Fruit fly (Drosophila melanogaster) whole organism, wandering third instar larva: ENCODE measurements around the gene kst.

Experiments
- Abd-B ChIP-seq: fragments of >200 bp; optimal IDR thresholded peaks from 2 replicates; lab custom pipeline; 2017; ENCODE audit warnings: missing biosample characterization, missing genetic modification characterization
- CG32264 ChIP-seq: fragments of 200-800 bp; sonication (Bioruptor generic); optimal IDR thresholded peaks from 2 replicates; lab custom pipeline; 2016; ENCODE audit warnings: missing biosample characterization, missing genetic modification characterization
- CG9705 ChIP-seq: fragments of 200-800 bp; sonication (Bioruptor generic); optimal IDR thresholded peaks from 2 replicates; lab custom pipeline; 2018; ENCODE audit warnings: missing biosample characterization, mild to moderate bottlenecking, missing genetic modification characterization
- CrebA ChIP-seq: fragments of 200-800 bp; sonication (Bioruptor generic); optimal IDR thresholded peaks from 2 replicates; lab custom pipeline; 2016; ENCODE audit warnings: missing biosample characterization, mild to moderate bottlenecking, missing genetic modification characterization, borderline replicate concordance
- Dfd ChIP-seq: fragments of >200 bp; optimal IDR thresholded peaks from 2 replicates; lab custom pipeline; 2017; ENCODE audit warnings: missing biosample characterization, missing genetic modification characterization
- Dif ChIP-seq: fragments of 200-275, 200-300 bp; sonication (Bioruptor generic); optimal IDR thresholded peaks from 2 replicates; lab custom pipeline; 2018; ENCODE audit warnings: missing biosample characterization, missing genetic modification characterization; ENCODE audit not compliant: partially characterized antibody
- GATAd ChIP-seq: sonication (Bioruptor generic); optimal IDR thresholded peaks from 2 replicates; lab custom pipeline; 2016; ENCODE audit warnings: missing biosample characterization, missing genetic modification characterization
- HLH106 ChIP-seq: fragments of 200-800 bp; optimal IDR thresholded peaks from 3 replicates; lab custom pipeline; 2019; ENCODE audit warnings: missing biosample characterization, mild to moderate bottlenecking, missing genetic modification characterization, moderate library complexity
- Hnf4 ChIP-seq: fragments of 200-800 bp; sonication (Bioruptor generic); optimal IDR thresholded peaks from 2 replicates; lab custom pipeline; 2016; ENCODE audit warnings: missing biosample characterization, mild to moderate bottlenecking, missing genetic modification characterization
- Hr78 ChIP-seq: fragments of >200 bp; optimal IDR thresholded peaks from 2 replicates; lab custom pipeline; 2017; ENCODE audit warnings: missing biosample characterization, missing genetic modification characterization
- Hr83 ChIP-seq: fragments of 200-300 bp; sonication (Bioruptor generic); optimal IDR thresholded peaks from 2 replicates; lab custom pipeline; 2016; ENCODE audit warnings: missing biosample characterization, mild to moderate bottlenecking, missing genetic modification characterization, moderate library complexity; ENCODE audit not compliant: poor library complexity, severe bottlenecking
- Jra ChIP-seq: sonication (Bioruptor generic); optimal IDR thresholded peaks from 2 replicates; lab custom pipeline; 2016; ENCODE audit warnings: missing biosample characterization, missing genetic modification characterization
- Mio ChIP-seq: sonication (Bioruptor generic); optimal IDR thresholded peaks from 2 replicates; lab custom pipeline; 2016; ENCODE audit warnings: missing biosample characterization, missing genetic modification characterization
- Myc ChIP-seq: fragments of >200 bp; optimal IDR thresholded peaks from 2 replicates; lab custom pipeline; 2017
- N ChIP-seq: fragments of >200 bp; optimal IDR thresholded peaks from 2 replicates; lab custom pipeline; 2018; ENCODE audit warnings: missing biosample characterization, missing external identifiers, missing genetic modification characterization
- OdsH ChIP-seq: fragments of 200-800 bp; sonication (Bioruptor generic); optimal IDR thresholded peaks from 2 replicates; lab custom pipeline; 2016; ENCODE audit warnings: missing biosample characterization, mild to moderate bottlenecking, missing genetic modification characterization
- Rel ChIP-seq, 2 experiments: fragments of 200-800 bp; sonication (Bioruptor generic) in 1 of 2; optimal IDR thresholded peaks; 2 replicates in 1 of 2; 3 replicates in 1 of 2; lab custom pipeline; 2016 to 2019; ENCODE audit warnings: mild to moderate bottlenecking in 2 of 2, missing biosample characterization in 2 of 2, missing genetic modification characterization in 2 of 2, moderate library complexity in 1 of 2
- Sp1 ChIP-seq: fragments of 200-800 bp; sonication (Bioruptor generic); optimal IDR thresholded peaks from 3 replicates; lab custom pipeline; 2019; ENCODE audit warnings: missing biosample characterization, mild to moderate bottlenecking, missing genetic modification characterization, moderate library complexity
- Vsx2 ChIP-seq: fragments of 200-300, 225-300 bp; sonication (Bioruptor generic); optimal IDR thresholded peaks from 2 replicates; lab custom pipeline; 2018; ENCODE audit warnings: missing biosample characterization, missing genetic modification characterization; ENCODE audit not compliant: partially characterized antibody
- br ChIP-seq: fragments of 200-800 bp; sonication (Bioruptor generic); optimal IDR thresholded peaks from 2 replicates; lab custom pipeline; 2016; ENCODE audit warnings: missing biosample characterization, missing genetic modification characterization
- brk ChIP-seq: fragments of 200-800 bp; sonication (Bioruptor generic); optimal IDR thresholded peaks from 2 replicates; lab custom pipeline; 2016; ENCODE audit warnings: missing biosample characterization, mild to moderate bottlenecking, missing genetic modification characterization
- dl ChIP-seq, 2 experiments: fragments of 175-275, 200-275 bp in 1 of 2; fragments of 200-275 bp in 1 of 2; sonication (Bioruptor generic); optimal IDR thresholded peaks; lab custom pipeline; 2018; ENCODE audit warnings: mild to moderate bottlenecking in 2 of 2, missing biosample characterization in 2 of 2, missing genetic modification characterization in 2 of 2, moderate library complexity in 2 of 2; ENCODE audit not compliant: partially characterized antibody in 2 of 2, insufficient read depth in 1 of 2
- dmrt93B ChIP-seq: fragments of 200-800 bp; sonication (Bioruptor generic); optimal IDR thresholded peaks from 2 replicates; lab custom pipeline; 2018; ENCODE audit warnings: missing biosample characterization, mild to moderate bottlenecking, missing genetic modification characterization
- dsf ChIP-seq: sonication (Bioruptor generic); optimal IDR thresholded peaks from 2 replicates; lab custom pipeline; 2016; ENCODE audit warnings: missing biosample characterization, missing genetic modification characterization, borderline replicate concordance
- ey ChIP-seq: fragments of 200-800 bp; sonication (Bioruptor generic); optimal IDR thresholded peaks from 2 replicates; lab custom pipeline; 2016; ENCODE audit warnings: missing biosample characterization, missing genetic modification characterization
- foxo ChIP-seq, 2 experiments: fragments of 200-800 bp; sonication (Bioruptor generic); optimal IDR thresholded peaks; 2 replicates in 1 of 2; 3 replicates in 1 of 2; lab custom pipeline; 2016 to 2017; ENCODE audit warnings: missing biosample characterization in 2 of 2, missing genetic modification characterization in 2 of 2
- fru ChIP-seq: fragments of 200-800 bp; sonication (Bioruptor generic); optimal IDR thresholded peaks from 3 replicates; lab custom pipeline; 2016; ENCODE audit warnings: missing biosample characterization, mild to moderate bottlenecking, missing genetic modification characterization
- h ChIP-seq: fragments of 200-800 bp; sonication (Bioruptor generic); optimal IDR thresholded peaks from 3 replicates; lab custom pipeline; 2016; ENCODE audit warnings: missing biosample characterization, mild to moderate bottlenecking, missing genetic modification characterization
- jim ChIP-seq: fragments of 175-275, 200-325 bp; sonication (Bioruptor generic); optimal IDR thresholded peaks from 2 replicates; lab custom pipeline; 2016; ENCODE audit warnings: missing biosample characterization, mild to moderate bottlenecking, missing genetic modification characterization
- lola ChIP-seq: fragments of >200 bp; optimal IDR thresholded peaks from 2 replicates; lab custom pipeline; 2017; ENCODE audit warnings: missing biosample characterization, missing genetic modification characterization
- pan ChIP-seq: fragments of >200 bp; optimal IDR thresholded peaks from 2 replicates; lab custom pipeline; 2017
- psq ChIP-seq: fragments of 200-800 bp; sonication (Bioruptor generic); optimal IDR thresholded peaks from 3 replicates; lab custom pipeline; 2017; ENCODE audit warnings: missing biosample characterization, mild to moderate bottlenecking, missing genetic modification characterization, moderate library complexity
- rgr ChIP-seq: fragments of 200-800 bp; sonication (Bioruptor generic); optimal IDR thresholded peaks from 3 replicates; lab custom pipeline; 2016; ENCODE audit warnings: missing biosample characterization, mild to moderate bottlenecking, missing genetic modification characterization
- sage ChIP-seq: fragments of 200-800 bp; sonication (Bioruptor generic); optimal IDR thresholded peaks from 2 replicates; lab custom pipeline; 2016; ENCODE audit warnings: missing biosample characterization, mild to moderate bottlenecking, missing genetic modification characterization
- sv ChIP-seq: fragments of 200-800 bp; sonication (Bioruptor generic); optimal IDR thresholded peaks from 3 replicates; lab custom pipeline; 2016; ENCODE audit warnings: missing biosample characterization, missing genetic modification characterization
- tai ChIP-seq: sonication (Bioruptor generic); optimal IDR thresholded peaks from 2 replicates; lab custom pipeline; 2016; ENCODE audit warnings: missing biosample characterization, missing genetic modification characterization
- usp ChIP-seq: fragments of >200 bp; optimal IDR thresholded peaks from 2 replicates; lab custom pipeline; 2017; ENCODE audit warnings: missing biosample characterization, missing genetic modification characterization
- woc ChIP-seq: sonication (Bioruptor generic); optimal IDR thresholded peaks from 2 replicates; lab custom pipeline; 2016; ENCODE audit warnings: missing biosample characterization, mild to moderate bottlenecking, missing genetic modification characterization

Gene kst

dm6 chr3L:3393951-3394834 is 57.5 kb downstream of the kst start (continued):
- TF ChIP-seq Mio (GFP tag; lab: Kevin White, UChicago) = no peak

dm6 chr3L:3394854-3395723 is 58.4 kb downstream of the kst start:
- TF ChIP-seq Hr83 (GFP tag; lab: Kevin White, UChicago) = peak; percentile 84
- TF ChIP-seq jim (GFP tag; lab: Kevin White, UChicago) = no peak
- TF ChIP-seq Vsx2 (GFP tag; lab: Kevin White, UChicago) = no peak
- TF ChIP-seq Dfd = peak; percentile 79
- TF ChIP-seq usp (GFP tag; lab: Kevin White, UChicago) = no peak
- peak; percentile 54 for TF ChIP-seq Mio (GFP tag; lab: Kevin White, UChicago)
- peak; percentile 78 for TF ChIP-seq Rel (GFP tag; optimal IDR thresholded peaks at IDR 0.05; lab: Kevin White, UChicago)
- TF ChIP-seq Rel (tag; optimal IDR thresholded peaks at IDR 0.05; lab: Kevin White, UChicago) = peak; percentile 47
- peak; percentile 69 for TF ChIP-seq pan
- no peak for TF ChIP-seq Myc
- TF ChIP-seq CG32264 (GFP tag; lab: Kevin White, UChicago) = peak; percentile 80
- peak; percentile 51 for TF ChIP-seq Jra (GFP tag; lab: Kevin White, UChicago)
- TF ChIP-seq foxo (GFP tag; optimal IDR thresholded peaks at IDR 0.05; lab: Kevin White, UChicago) = peak in 1 of 2 experiments; percentile 92
- TF ChIP-seq fru (GFP tag; lab: Kevin White, UChicago) = peak; percentile 89
- TF ChIP-seq ey (GFP tag; lab: Kevin White, UChicago) = peak; percentile 98
- TF ChIP-seq brk = peak; percentile 89
- TF ChIP-seq N (GFP tag; lab: Kevin White, UChicago) = no peak
- TF ChIP-seq tai (GFP tag; lab: Kevin White, UChicago) = peak; percentile 92
- TF ChIP-seq Abd-B (GFP tag; lab: Kevin White, UChicago) = no peak
- peak; percentile 96 for TF ChIP-seq psq (GFP tag; lab: Kevin White, UChicago)
- TF ChIP-seq dl (GFP tag; optimal IDR thresholded peaks at IDR 0.05; lab: Kevin White, UChicago; ENCODE audit: insufficient read depth in 1 of 2, partially characterized antibody in 2 of 2) = no peak
- no peak for TF ChIP-seq lola (GFP tag; lab: Kevin White, UChicago)
- no peak for TF ChIP-seq GATAd
- TF ChIP-seq sv = peak; percentile 90
- TF ChIP-seq CG9705 = peak; percentile 75
- TF ChIP-seq Hnf4 (GFP tag; lab: Kevin White, UChicago) = peak; percentile 92
- peak; percentile 62 for TF ChIP-seq dsf
- TF ChIP-seq OdsH (GFP tag; lab: Kevin White, UChicago) = peak; percentile 96
- peak; percentile 86 for TF ChIP-seq sage (GFP tag; lab: Kevin White, UChicago)
- TF ChIP-seq dmrt93B (GFP tag; lab: Kevin White, UChicago) = peak; percentile 86
- TF ChIP-seq Sp1 = peak; percentile 90
- peak; percentile 89 for TF ChIP-seq br
- TF ChIP-seq h = peak; percentile 95
- peak; percentile 80 for TF ChIP-seq CrebA (GFP tag; lab: Kevin White, UChicago)
- TF ChIP-seq HLH106 (tag; lab: Kevin White, UChicago) = peak; percentile 84
- peak; percentile 94 for TF ChIP-seq rgr (GFP tag; lab: Kevin White, UChicago)
- peak; percentile 94 for TF ChIP-seq woc (GFP tag; lab: Kevin White, UChicago)
- TF ChIP-seq Hr78 = no peak
- TF ChIP-seq Dif (GFP tag; lab: Kevin White, UChicago) = peak; percentile 16
